Worm (Caenorhabditis elegans): ENCODE results near the gene Y116F11B.17.

DNA sequence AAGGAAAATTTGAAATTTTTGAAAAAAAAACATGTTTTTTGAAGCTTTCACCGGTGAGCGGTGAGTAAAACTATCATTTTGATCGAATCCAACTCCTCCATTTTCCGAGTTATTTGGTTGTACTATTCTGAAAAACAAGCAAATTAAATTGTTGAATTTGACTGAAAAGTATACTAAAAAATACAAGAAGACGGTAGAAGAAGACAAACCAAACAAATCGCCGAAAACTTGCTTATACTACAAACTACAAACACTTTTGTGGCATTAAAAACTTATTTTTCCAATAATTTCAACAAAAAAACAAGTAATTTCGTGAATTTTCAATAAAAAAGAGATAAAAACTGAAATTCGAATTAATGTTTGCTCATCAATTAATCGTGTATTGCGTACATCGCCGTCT, 43.4 kb downstream of the Y116F11B.17 start, which contains the start of gene fbxa-194:
- no peak for TF ChIP-seq ZK546.5 (tag; optimal IDR thresholded peaks at IDR 0.05)
- no peak for TF ChIP-seq tbx-2 (tag; optimal IDR thresholded peaks at IDR 0.05)
